Worm (Caenorhabditis elegans): Measurements from ENCODE around the gene xnd-1.

- TF ChIP-seq dao-5 (tag; optimal IDR thresholded peaks at IDR 0.05) = no peak
- TF ChIP-seq him-1 (tag; optimal IDR thresholded peaks at IDR 0.05) = no peak
- peak; percentile 66 for TF ChIP-seq W03F9.2 (tag; optimal IDR thresholded peaks at IDR 0.05)
These were observed 12.6 kb upstream of the xnd-1 start, which contains the start of the genes ddx-15 and ucr-1 for ce11 chrIII:5591668-5592149.
